Worm (Caenorhabditis elegans): ENCODE results near the gene thn-2.

thn-2 gene

DNA sequence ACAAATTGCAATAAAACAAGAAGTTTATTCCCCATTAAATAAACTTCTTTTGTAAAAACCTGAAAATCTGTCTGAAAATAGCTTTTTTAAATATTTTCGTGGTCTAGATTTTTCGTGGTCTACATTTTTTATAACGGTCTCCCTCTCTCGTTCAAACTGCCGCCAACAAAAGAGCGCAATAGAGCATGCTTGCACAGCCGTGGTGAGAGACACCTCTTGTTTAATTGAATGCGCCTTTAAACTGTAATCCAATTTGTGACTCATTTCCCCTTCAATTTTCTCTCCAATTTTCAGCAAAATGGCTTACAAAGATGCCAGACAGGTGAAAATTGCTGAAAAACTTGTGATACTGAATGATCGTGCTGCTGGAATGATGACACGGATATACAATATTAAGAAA lies 21.2 kb downstream of the thn-2 start, which contains the start of gene gex-3:
TSS of gene gex-3 (plus strand) at position 295 of the 400 bp plus-strand sequence.
- TF ChIP-seq ZK546.5 (tag; optimal IDR thresholded peaks at IDR 0.05) = no peak
- peak; percentile 55 for TF ChIP-seq R02D3.7 (tag; optimal IDR thresholded peaks at IDR 0.05)
- no peak for TF ChIP-seq nhr-12 (tag; optimal IDR thresholded peaks at IDR 0.05)
- no peak for TF ChIP-seq fkh-2 (tag; optimal IDR thresholded peaks at IDR 0.05)
- TF ChIP-seq pha-4 (tag; optimal IDR thresholded peaks at IDR 0.05) = no peak
- TF ChIP-seq skn-1 (tag; optimal IDR thresholded peaks at IDR 0.05) = peak; percentile 37
- peak; percentile 57 for TF ChIP-seq hmg-11 (tag; optimal IDR thresholded peaks at IDR 0.05)
- TF ChIP-seq nfya-1 (tag; optimal IDR thresholded peaks at IDR 0.05; ENCODE audit: insufficient read depth) = peak; percentile 92
- peak; percentile 30 for TF ChIP-seq jun-1 (tag; optimal IDR thresholded peaks at IDR 0.05)
- TF ChIP-seq nhr-67 (tag; optimal IDR thresholded peaks at IDR 0.05) = no peak
- peak; percentile 66 for TF ChIP-seq snpc-4 (tag; optimal IDR thresholded peaks at IDR 0.05)
- TF ChIP-seq elt-2 (tag; optimal IDR thresholded peaks at IDR 0.05) = peak; percentile 48
- TF ChIP-seq pqm-1 (tag; optimal IDR thresholded peaks at IDR 0.05) = peak; percentile 63
- TF ChIP-seq aly-2 (tag; optimal IDR thresholded peaks at IDR 0.05) = no peak
- TF ChIP-seq ama-1 (optimal IDR thresholded peaks at IDR 0.05) = peak; percentile 3
- peak; percentile 98 for TF ChIP-seq lin-39 (tag; optimal IDR thresholded peaks at IDR 0.05)
- TF ChIP-seq ceh-82 (tag; optimal IDR thresholded peaks at IDR 0.05) = peak; percentile 6
- TF ChIP-seq nhr-25 (tag; optimal IDR thresholded peaks at IDR 0.05) = peak; percentile 89
- TF ChIP-seq lin-15B (tag; optimal IDR thresholded peaks at IDR 0.05) = peak; percentile 97
- no peak for TF ChIP-seq nhr-28 (tag; optimal IDR thresholded peaks at IDR 0.05)
- TF ChIP-seq nhr-11 (tag; optimal IDR thresholded peaks at IDR 0.05) = peak; percentile 9
- no peak for TF ChIP-seq ztf-11 (tag; optimal IDR thresholded peaks at IDR 0.05)
- TF ChIP-seq nhr-23 (tag; optimal IDR thresholded peaks at IDR 0.05) = peak; percentile 85
- no peak for TF ChIP-seq egl-27 (tag; optimal IDR thresholded peaks at IDR 0.05)
- no peak for TF ChIP-seq nhr-77 (tag; optimal IDR thresholded peaks at IDR 0.05)
- TF ChIP-seq nhr-43 (tag; optimal IDR thresholded peaks at IDR 0.05; ENCODE audit: poor library complexity, severe bottlenecking) = peak; percentile 64
- TF ChIP-seq ceh-28 (tag; optimal IDR thresholded peaks at IDR 0.05) = peak; percentile 46
- TF ChIP-seq egl-5 (tag; optimal IDR thresholded peaks at IDR 0.05) = peak; percentile 91
- no peak for TF ChIP-seq ceh-16 (tag; optimal IDR thresholded peaks at IDR 0.05)
- peak; percentile 81 for TF ChIP-seq fkh-10 (GFP tag; optimal IDR thresholded peaks at IDR 0.05)
- TF ChIP-seq ztf-4 (tag; optimal IDR thresholded peaks at IDR 0.05) = no peak

DNA sequence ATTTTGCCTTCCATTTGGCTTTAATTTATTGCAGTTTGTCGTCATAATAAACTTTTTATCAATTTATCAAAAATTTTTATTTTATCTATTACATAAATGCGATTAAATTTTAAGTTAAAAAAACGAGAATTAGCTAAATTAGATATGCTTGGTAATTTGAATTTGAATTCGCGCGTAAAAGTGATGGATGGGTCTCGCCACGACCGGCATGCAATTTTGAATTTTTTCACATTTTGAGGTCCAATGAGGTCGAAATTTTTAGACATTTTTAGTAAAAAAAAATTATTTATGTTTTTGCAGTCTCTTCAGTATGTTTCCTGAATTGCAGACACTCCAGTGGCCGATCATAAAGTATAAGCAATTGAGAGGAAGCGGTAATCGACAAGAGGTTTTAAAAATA lies 25.7 kb downstream of the thn-2 start, which contains the start of gene dsb-1:
TSS of gene dsb-1 (plus strand) at position 301 of the 400 bp plus-strand sequence.
- TF ChIP-seq pqm-1 (tag; optimal IDR thresholded peaks at IDR 0.05) (no peak), eor-1 (tag; optimal IDR thresholded peaks at IDR 0.05) (no peak), nhr-76 (tag; optimal IDR thresholded peaks at IDR 0.05) (no peak), snpc-4 (tag; optimal IDR thresholded peaks at IDR 0.05) (no peak), fos-1 (tag; optimal IDR thresholded peaks at IDR 0.05) (no peak), aly-2 (tag; optimal IDR thresholded peaks at IDR 0.05) (no peak), nhr-12 (tag; optimal IDR thresholded peaks at IDR 0.05) (no peak), tbx-2 (tag; optimal IDR thresholded peaks at IDR 0.05) (no peak), egl-5 (tag; optimal IDR thresholded peaks at IDR 0.05) (no peak), ceh-82 (tag; optimal IDR thresholded peaks at IDR 0.05) (no peak), ztf-11 (tag; optimal IDR thresholded peaks at IDR 0.05) (no peak), unc-39 (tag; optimal IDR thresholded peaks at IDR 0.05) (no peak), ceh-28 (tag; optimal IDR thresholded peaks at IDR 0.05) (no peak), zag-1 (tag; optimal IDR thresholded peaks at IDR 0.05) (no peak), nhr-28 (tag; optimal IDR thresholded peaks at IDR 0.05) (no peak), lsy-12 (tag; optimal IDR thresholded peaks at IDR 0.05) (no peak), ceh-16 (tag; optimal IDR thresholded peaks at IDR 0.05) (no peak)

DNA sequence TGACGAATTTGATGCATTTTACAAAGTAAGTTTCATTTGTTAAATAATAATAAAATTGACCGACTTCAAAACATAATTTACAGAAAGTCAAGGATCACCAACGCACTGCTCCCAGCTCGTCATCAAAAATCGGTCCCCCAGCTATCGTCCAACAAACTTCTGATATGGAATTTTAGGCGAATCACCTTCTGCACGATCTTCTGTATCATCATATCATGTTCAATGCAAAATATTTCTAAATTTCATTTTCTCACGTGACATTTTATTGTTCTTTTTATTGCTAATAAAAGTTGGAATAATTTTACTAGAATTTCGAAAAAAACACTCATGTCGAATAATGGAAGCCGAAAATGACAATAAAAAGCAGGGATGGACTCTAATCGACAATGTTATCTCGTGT lies 27.2 kb downstream of the thn-2 start, which contains the start of gene acl-13:
TSS of gene acl-13 (plus strand) at position 301 of the 400 bp plus-strand sequence.
- TF ChIP-seq zag-1 (tag; optimal IDR thresholded peaks at IDR 0.05) = no peak
- no peak for TF ChIP-seq nhr-77 (tag; optimal IDR thresholded peaks at IDR 0.05)
- TF ChIP-seq skn-1 (tag; optimal IDR thresholded peaks at IDR 0.05) = no peak
- TF ChIP-seq nfya-1 (tag; optimal IDR thresholded peaks at IDR 0.05; ENCODE audit: insufficient read depth) = no peak
- no peak for TF ChIP-seq ceh-82 (tag; optimal IDR thresholded peaks at IDR 0.05)
- no peak for TF ChIP-seq ceh-16 (tag; optimal IDR thresholded peaks at IDR 0.05)

DNA sequence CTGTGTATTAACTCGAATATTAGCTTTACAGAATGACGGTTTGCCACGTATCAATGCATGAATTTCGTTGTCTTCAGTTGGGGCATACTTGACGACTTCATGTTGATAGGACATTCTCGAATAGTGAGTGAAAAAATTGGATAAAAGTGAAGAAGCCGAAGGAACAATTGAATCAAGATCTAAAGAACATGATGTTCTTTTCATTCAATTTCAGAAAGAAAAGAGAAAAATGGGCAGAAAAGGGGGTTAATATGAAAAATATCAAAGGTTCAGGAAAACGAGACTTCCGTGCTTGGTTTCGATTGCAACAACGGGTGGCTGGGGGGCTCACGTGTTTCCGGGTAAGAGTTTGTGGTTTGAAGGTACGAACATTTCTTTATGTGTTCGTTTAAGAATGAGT lies 31.6 kb downstream of the thn-2 start:
- TF ChIP-seq elt-1 (tag; optimal IDR thresholded peaks at IDR 0.05) (no peak), nhr-11 (tag; optimal IDR thresholded peaks at IDR 0.05) (no peak), fkh-10 (GFP tag; optimal IDR thresholded peaks at IDR 0.05) (peak; percentile 71), ceh-28 (tag; optimal IDR thresholded peaks at IDR 0.05) (no peak)

Measured in whole organism, L3 larva.